Fruit fly (Drosophila melanogaster) whole organism, embryonic: ENCODE data around the gene Sap30.

Source experiments
- CG10543 ChIP-seq: fragments of 200-800 bp; sonication (Bioruptor generic); optimal IDR thresholded peaks from 3 replicates; lab custom pipeline; 2017; ENCODE audit warnings: missing biosample characterization, mild to moderate bottlenecking, missing genetic modification characterization, moderate library complexity
- CG11723 ChIP-seq: fragments of 200-800 bp; sonication (Bioruptor generic); optimal IDR thresholded peaks from 2 replicates; lab custom pipeline; 2017; ENCODE audit warnings: missing biosample characterization, mild to moderate bottlenecking, missing genetic modification characterization
- CG15269 ChIP-seq: fragments of 200-800 bp; sonication (Bioruptor generic); optimal IDR thresholded peaks from 2 replicates; lab custom pipeline; 2018; ENCODE audit warnings: missing biosample characterization, mild to moderate bottlenecking, missing genetic modification characterization, moderate library complexity
- CG15696 ChIP-seq: fragments of 200-800 bp; sonication (Bioruptor generic); optimal IDR thresholded peaks from 2 replicates; lab custom pipeline; 2019; ENCODE audit warnings: missing biosample characterization, mild to moderate bottlenecking, missing genetic modification characterization, moderate library complexity
- CG1647 ChIP-seq: fragments of 200-800 bp; sonication (Bioruptor generic); optimal IDR thresholded peaks from 3 replicates; lab custom pipeline; 2016; ENCODE audit warnings: missing biosample characterization, missing genetic modification characterization
- CG16863 ChIP-seq: fragments of 200-800 bp; sonication (Bioruptor generic); optimal IDR thresholded peaks from 3 replicates; lab custom pipeline; 2016; ENCODE audit warnings: missing biosample characterization, missing genetic modification characterization
- CG18011 ChIP-seq: fragments of 200-800 bp; sonication (Bioruptor generic); optimal IDR thresholded peaks from 2 replicates; lab custom pipeline; 2017; ENCODE audit warnings: missing biosample characterization, missing genetic modification characterization, mild to moderate bottlenecking, moderate library complexity, missing genotype
- CG18262 ChIP-seq: fragments of 200-800 bp; optimal IDR thresholded peaks from 3 replicates; lab custom pipeline; 2019; ENCODE audit warnings: missing biosample characterization, mild to moderate bottlenecking, missing genetic modification characterization, moderate library complexity
- CG2712 ChIP-seq: fragments of 200-800 bp; optimal IDR thresholded peaks from 3 replicates; lab custom pipeline; 2019; ENCODE audit warnings: missing biosample characterization, mild to moderate bottlenecking, missing genetic modification characterization, moderate library complexity
- CG30403 ChIP-seq: fragments of 200-800 bp; sonication (Bioruptor generic); optimal IDR thresholded peaks from 3 replicates; lab custom pipeline; 2016; ENCODE audit warnings: missing biosample characterization, missing genetic modification characterization
- CG3065 ChIP-seq: fragments of 200-800 bp; sonication (Bioruptor generic); optimal IDR thresholded peaks from 2 replicates; lab custom pipeline; 2016; ENCODE audit warnings: missing biosample characterization, missing genetic modification characterization
- CG3726 ChIP-seq: fragments of 200-800 bp; sonication (Bioruptor generic); IDR thresholded peaks from 3 replicates; pipeline ENCODE4, ENCODE4 v1.3.6; 2022; ENCODE audit warnings: missing biosample characterization, missing genetic modification characterization
- CG42726 ChIP-seq: fragments of 200-800 bp; sonication (Bioruptor generic); IDR thresholded peaks from 2 replicates; pipeline ENCODE4 v1.3.6; 2022; ENCODE audit warnings: missing biosample characterization, missing genetic modification characterization; ENCODE audit not compliant: partially characterized antibody
- CG4820 ChIP-seq: fragments of 200-800 bp; sonication (Bioruptor generic); optimal IDR thresholded peaks from 3 replicates; lab custom pipeline; 2016; ENCODE audit warnings: missing biosample characterization, missing genetic modification characterization
- CG6854 ChIP-seq: fragments of 200-800 bp; sonication (Bioruptor generic); optimal IDR thresholded peaks from 3 replicates; lab custom pipeline; 2017; ENCODE audit warnings: missing biosample characterization, mild to moderate bottlenecking, missing genetic modification characterization
- CG7372 ChIP-seq: fragments of 200-800 bp; sonication (Bioruptor generic); IDR thresholded peaks from 2 replicates; pipeline ENCODE4 v1.3.6; 2022; ENCODE audit warnings: missing biosample characterization, missing genetic modification characterization
- CG8924 ChIP-seq: fragments of 200-800 bp; optimal IDR thresholded peaks from 3 replicates; lab custom pipeline; 2019; ENCODE audit warnings: missing biosample characterization, mild to moderate bottlenecking, missing genetic modification characterization, moderate library complexity
- CG8944 ChIP-seq: fragments of 200-800 bp; sonication (Bioruptor generic); optimal IDR thresholded peaks from 3 replicates; lab custom pipeline; 2016; ENCODE audit warnings: missing biosample characterization, missing genetic modification characterization
- CG9437 ChIP-seq: fragments of 200-800 bp; sonication (Bioruptor generic); optimal IDR thresholded peaks from 2 replicates; lab custom pipeline; 2018; ENCODE audit warnings: missing biosample characterization, mild to moderate bottlenecking, missing genetic modification characterization
- CG9727 ChIP-seq: fragments of 200-800 bp; sonication (Bioruptor generic); optimal IDR thresholded peaks from 3 replicates; lab custom pipeline; 2017; ENCODE audit warnings: missing biosample characterization, mild to moderate bottlenecking, missing genetic modification characterization
- CG9797 ChIP-seq: fragments of 200-800 bp; sonication (Bioruptor generic); optimal IDR thresholded peaks from 3 replicates; lab custom pipeline; 2018; ENCODE audit warnings: missing biosample characterization, mild to moderate bottlenecking, missing genetic modification characterization
- CoRest ChIP-seq: fragments of 200-800 bp; sonication (Bioruptor generic); optimal IDR thresholded peaks from 3 replicates; lab custom pipeline; 2018; ENCODE audit warnings: missing biosample characterization, mild to moderate bottlenecking, missing genetic modification characterization, moderate library complexity
- Dll ChIP-seq: fragments of 200-800 bp; sonication (Bioruptor generic); IDR thresholded peaks from 4 replicates; pipeline ENCODE4 v1.3.6; 2022; ENCODE audit warnings: missing biosample characterization, missing genetic modification characterization; ENCODE audit not compliant: partially characterized antibody
- Fer1 ChIP-seq: fragments of 200-800 bp; sonication (Bioruptor generic); optimal IDR thresholded peaks from 2 replicates; lab custom pipeline; 2017; ENCODE audit warnings: missing biosample characterization, mild to moderate bottlenecking, missing genetic modification characterization
- Fer2 ChIP-seq: fragments of 200-800 bp; sonication (Bioruptor generic); optimal IDR thresholded peaks from 2 replicates; lab custom pipeline; 2018; ENCODE audit warnings: missing biosample characterization, mild to moderate bottlenecking, missing genetic modification characterization, moderate library complexity
- HLH3B ChIP-seq: fragments of 200-800 bp; sonication (Bioruptor generic); IDR thresholded peaks from 2 replicates; pipeline ENCODE4 v1.3.6; 2022; ENCODE audit warnings: missing biosample characterization, missing genetic modification characterization
- Hr51 ChIP-seq, 2 experiments: fragments of 200-800 bp; sonication (Bioruptor generic); optimal IDR thresholded peaks; 2 replicates in 1 of 2; 3 replicates in 1 of 2; lab custom pipeline; 2016 to 2018; ENCODE audit warnings: missing biosample characterization in 2 of 2, missing genetic modification characterization in 2 of 2, mild to moderate bottlenecking in 1 of 2, moderate library complexity in 1 of 2
- Hsf ChIP-seq: fragments of 200-800 bp; sonication (Bioruptor generic); optimal IDR thresholded peaks from 3 replicates; lab custom pipeline; 2016; ENCODE audit warnings: missing biosample characterization, missing genetic modification characterization
- Med ChIP-seq: fragments of 200-800 bp; sonication (Bioruptor generic); peaks from one replicate; lab custom pipeline; 2016; ENCODE audit warnings: missing biosample characterization, missing genetic modification characterization, mild to moderate bottlenecking, inconsistent platforms, moderate library complexity
- Ptx1 ChIP-seq: fragments of 200-800 bp; sonication (Bioruptor generic); IDR thresholded peaks from 2 replicates; pipeline ENCODE4 v1.3.6; 2022; ENCODE audit warnings: missing biosample characterization, missing genetic modification characterization
- Spps ChIP-seq: fragments of 200-800 bp; sonication (Bioruptor generic); optimal IDR thresholded peaks from 2 replicates; lab custom pipeline; 2018; ENCODE audit warnings: missing biosample characterization, mild to moderate bottlenecking, missing genetic modification characterization
- Xrp1 ChIP-seq: fragments of 200-800 bp; sonication (Bioruptor generic); IDR thresholded peaks from 2 replicates; pipeline ENCODE4 v1.3.6; 2022; ENCODE audit warnings: missing biosample characterization, missing genetic modification characterization
- aop ChIP-seq: fragments of 200-800 bp; sonication (Bioruptor generic); IDR thresholded peaks from 2 replicates; pipeline ENCODE4 v1.3.6; 2022; ENCODE audit warnings: missing biosample characterization, missing genetic modification characterization
- bab2 ChIP-seq: fragments of 200-800 bp; sonication (Bioruptor generic); optimal IDR thresholded peaks from 2 replicates; lab custom pipeline; 2016; ENCODE audit warnings: missing biosample characterization, missing genetic modification characterization
- chinmo ChIP-seq: fragments of 200-800 bp; sonication (Bioruptor generic); IDR thresholded peaks from 4 replicates; pipeline ENCODE4 v1.3.6; 2022; ENCODE audit warnings: missing biosample characterization, missing genetic modification characterization; ENCODE audit not compliant: partially characterized antibody
- dati ChIP-seq: fragments of 200-800 bp; sonication (Bioruptor generic); IDR thresholded peaks from 2 replicates; pipeline ENCODE4 v1.3.6; 2022; ENCODE audit warnings: missing biosample characterization, missing genetic modification characterization
- dimm ChIP-seq: fragments of 200-800 bp; sonication (Bioruptor generic); IDR thresholded peaks from 2 replicates; pipeline ENCODE4 v1.3.6; 2022; ENCODE audit warnings: missing biosample characterization, missing genetic modification characterization
- eve ChIP-seq, 2 experiments: fragments of >200 bp; optimal IDR thresholded peaks; 2 replicates each; lab custom pipeline; 2017; ENCODE audit warnings: missing biosample characterization in 2 of 2, missing genetic modification characterization in 2 of 2
- eyg ChIP-seq: fragments of 200-800 bp; sonication (Bioruptor generic); optimal IDR thresholded peaks from 3 replicates; lab custom pipeline; 2016; ENCODE audit warnings: missing biosample characterization, missing genetic modification characterization
- ftz-f1 ChIP-seq: fragments of 200-800 bp; sonication (Bioruptor generic); optimal IDR thresholded peaks from 2 replicates; lab custom pipeline; 2016; ENCODE audit warnings: missing biosample characterization, missing genetic modification characterization
- gcm ChIP-seq: fragments of 200-800 bp; sonication (Bioruptor generic); optimal IDR thresholded peaks from 2 replicates; lab custom pipeline; 2019; ENCODE audit warnings: missing biosample characterization, mild to moderate bottlenecking, missing genetic modification characterization, moderate library complexity
- gem ChIP-seq: fragments of 200-800 bp; sonication (Bioruptor generic); optimal IDR thresholded peaks from 2 replicates; lab custom pipeline; 2019; ENCODE audit warnings: missing biosample characterization, mild to moderate bottlenecking, missing genetic modification characterization, moderate library complexity
- nom ChIP-seq: fragments of 200-800 bp; sonication (Bioruptor generic); optimal IDR thresholded peaks from 2 replicates; lab custom pipeline; 2017; ENCODE audit warnings: missing biosample characterization, missing genetic modification characterization, mild to moderate bottlenecking, moderate library complexity, missing genetic modification reagents
- org-1 ChIP-seq: fragments of 200-800 bp; sonication (Bioruptor generic); optimal IDR thresholded peaks from 2 replicates; lab custom pipeline; 2017; ENCODE audit warnings: missing biosample characterization, missing genetic modification characterization
- rib ChIP-seq: fragments of 200-800 bp; sonication (Bioruptor generic); IDR thresholded peaks from 2 replicates; pipeline ENCODE4 v1.3.6; 2022; ENCODE audit warnings: missing biosample characterization, missing genetic modification characterization
- slbo ChIP-seq: fragments of 200-800 bp; sonication (Bioruptor generic); IDR thresholded peaks from 2 replicates; pipeline ENCODE4 v1.3.6; 2022; ENCODE audit warnings: missing biosample characterization, missing genetic modification characterization
- slp2 ChIP-seq: fragments of 200-800 bp; sonication (Bioruptor generic); optimal IDR thresholded peaks from 2 replicates; lab custom pipeline; 2016; ENCODE audit warnings: missing biosample characterization, missing genetic modification characterization
- tio ChIP-seq: fragments of 200-800 bp; sonication (Bioruptor generic); optimal IDR thresholded peaks from 2 replicates; lab custom pipeline; 2017; ENCODE audit warnings: missing biosample characterization, missing genetic modification characterization, inconsistent platforms
- unc-4 ChIP-seq: fragments of 200-800 bp; sonication (Bioruptor generic); IDR thresholded peaks from 2 replicates; pipeline ENCODE4 v1.3.6; 2022; ENCODE audit warnings: missing biosample characterization, missing genetic modification characterization; ENCODE audit not compliant: partially characterized antibody
- wek ChIP-seq: fragments of 200-800 bp; sonication (Bioruptor generic); optimal IDR thresholded peaks from 3 replicates; lab custom pipeline; 2018; ENCODE audit warnings: missing biosample characterization, mild to moderate bottlenecking, missing genetic modification characterization, moderate library complexity
- z ChIP-seq: fragments of 200-800 bp; sonication (Bioruptor generic); IDR thresholded peaks from 3 replicates; pipeline ENCODE4 v1.3.6; 2022; ENCODE audit warnings: missing biosample characterization, missing genetic modification characterization

Gene Sap30

dm6 chrX:16833097-16833496 is 46.0 kb downstream of the Sap30 start (continued):
- TF ChIP-seq CG18262 (tag; lab: Kevin White, UChicago) (peak; percentile 81), CG8924 (tag; lab: Kevin White, UChicago) (peak; percentile 75), Spps (peak; percentile 31), Xrp1 (GFP tag; lab: Robert Waterston, UW) (peak; percentile 84), CG1647 (GFP tag; lab: Kevin White, UChicago) (peak; percentile 63), dati (GFP tag; lab: Robert Waterston, UW) (no peak), rib (GFP tag; lab: Robert Waterston, UW) (no peak), aop (0 out of 2 replicates have a peak, but pooled peaks have one; percentile 39), chinmo (GFP tag; lab: Robert Waterston, UW) (no peak), CG3726 (no peak), CG8944 (GFP tag; lab: Kevin White, UChicago) (peak; percentile 69), Ptx1 (GFP tag; lab: Robert Waterston, UW) (peak; percentile 83), CG11723 (GFP tag; lab: Kevin White, UChicago) (peak; percentile 55), nom (GFP tag; lab: Kevin White, UChicago) (peak; percentile 64), CG6854 (peak; percentile 9), eve (GFP tag; optimal IDR thresholded peaks at IDR 0.05; lab: Kevin White, UChicago) (peak in 1 of 2 experiments; percentile 90), CG42726 (GFP tag; lab: Robert Waterston, UW) (no peak), CG30403 (GFP tag; lab: Kevin White, UChicago) (peak; percentile 74), gem (tag; lab: Kevin White, UChicago) (peak; percentile 84), CG9797 (no peak), unc-4 (GFP tag; lab: Robert Waterston, UW) (no peak), CG15696 (tag; lab: Kevin White, UChicago) (no peak), CG3065 (GFP tag; lab: Kevin White, UChicago) (peak; percentile 9), slp2 (GFP tag; lab: Kevin White, UChicago) (peak; percentile 75), Med (GFP tag; lab: Kevin White, UChicago) (peak; percentile 90), Fer2 (tag; lab: Kevin White, UChicago) (no peak), org-1 (peak; percentile 66)

DNA sequence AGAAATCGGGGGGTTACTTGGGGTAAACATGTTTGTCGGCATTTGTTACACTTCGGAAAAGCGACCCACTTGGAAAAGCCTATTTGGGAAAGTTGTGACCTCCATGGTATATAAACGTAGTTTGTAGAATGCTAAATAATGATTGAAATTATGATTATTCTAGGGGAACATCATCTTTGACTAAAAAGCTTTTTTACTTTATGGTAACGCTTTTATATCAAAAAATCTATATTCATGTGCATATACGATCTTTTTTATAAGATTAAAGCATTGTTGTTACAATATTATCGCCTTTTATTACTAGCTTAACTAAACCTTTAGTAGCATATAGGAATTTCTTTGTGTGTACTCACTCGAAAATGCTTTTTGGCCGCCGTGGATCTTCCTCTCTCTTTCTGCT is 47.2 kb downstream of the Sap30 start:
- TF ChIP-seq Fer1 (GFP tag; lab: Kevin White, UChicago) (peak; percentile 35), CG7372 (GFP tag; lab: Robert Waterston, UW) (peak; percentile 14; the same call in 1 of the 2 replicates), Dll (GFP tag; lab: Robert Waterston, UW) (no peak), Hsf (GFP tag; lab: Kevin White, UChicago) (peak; percentile 12), wek (no peak), tio (peak; percentile 22), CG16863 (GFP tag; lab: Kevin White, UChicago) (peak; percentile 23), CG4820 (GFP tag; lab: Kevin White, UChicago) (peak; percentile 17), CG15269 (peak; percentile 60), CG9437 (GFP tag; lab: Kevin White, UChicago) (peak; percentile 37), CG9727 (GFP tag; lab: Kevin White, UChicago) (peak; percentile 25), CG10543 (GFP tag; lab: Kevin White, UChicago) (peak; percentile 29), CoRest (tag; lab: Kevin White, UChicago) (peak; percentile 67), Hr51 (GFP tag; optimal IDR thresholded peaks at IDR 0.05; lab: Kevin White, UChicago) (peak in 1 of 2 experiments; percentile 75), dimm (GFP tag; lab: Robert Waterston, UW) (0 out of 2 replicates have a peak, but pooled peaks have one; percentile 20), HLH3B (GFP tag; lab: Robert Waterston, UW) (no peak), CG2712 (tag; lab: Kevin White, UChicago) (peak; percentile 57), gcm (GFP tag; lab: Kevin White, UChicago) (peak; percentile 42), CG18011 (no peak), bab2 (GFP tag; lab: Kevin White, UChicago) (peak; percentile 26), eyg (GFP tag; lab: Kevin White, UChicago) (no peak), slbo (GFP tag; lab: Robert Waterston, UW) (peak; percentile 37; the same call in 1 of the 2 replicates), z (no peak), ftz-f1 (no peak)
